Comparison of ENCODE assay signal across 5 fruit fly cellular contexts in genomic region chr3R:15088258-15088657, dm6.
TF ChIP-seq lines count a peak whose summit lies in the region.

No protein-coding gene starts in this region.

- no peak for TF ChIP-seq CTCF in whole organism, embryonic (GFP tag; optimal IDR thresholded peaks at IDR 0.05; lab: Kevin White, UChicago)

TF ChIP-seq in whole organism, adult, 20 proteins besides CTCF, POLR2A, EP300 and RAD21:
- TF ChIP-seq tj (GFP tag; optimal IDR thresholded peaks at IDR 0.05; lab: Kevin White, UChicago) (peak; percentile 82), kay (GFP tag; lab: Kevin White, UChicago; ENCODE audit: borderline replicate concordance) (no peak)

TF ChIP-seq in whole organism, embryonic, 481 proteins besides CTCF, POLR2A, EP300 and RAD21:
- TF ChIP-seq CG13894 (tag; optimal IDR thresholded peaks at IDR 0.05; lab: Kevin White, UChicago) (no peak), ash1 (GFP tag; optimal IDR thresholded peaks at IDR 0.05; lab: Kevin White, UChicago) (no peak), D19B (GFP tag; optimal IDR thresholded peaks at IDR 0.05; lab: Kevin White, UChicago) (peak; percentile 17), lab (GFP tag; optimal IDR thresholded peaks at IDR 0.05; lab: Kevin White, UChicago) (no peak), CG15601 (tag; optimal IDR thresholded peaks at IDR 0.05; lab: Kevin White, UChicago) (peak; percentile 6), Xbp1 (GFP tag; optimal IDR thresholded peaks at IDR 0.05; lab: Kevin White, UChicago) (no peak), pum (GFP tag; optimal IDR thresholded peaks at IDR 0.05; lab: Kevin White, UChicago) (no peak), jing (GFP tag; optimal IDR thresholded peaks at IDR 0.05; lab: Kevin White, UChicago) (no peak), CG17361 (GFP tag; IDR thresholded peaks at IDR 0.05; lab: Robert Waterston, UW) (no peak)

TF ChIP-seq in whole organism, prepupa, 60 proteins besides CTCF, POLR2A, EP300 and RAD21:
- no peak for TF ChIP-seq spab (GFP tag; optimal IDR thresholded peaks at IDR 0.05; lab: Kevin White, UChicago)
- TF ChIP-seq svp (GFP tag; lab: Kevin White, UChicago), result peak; percentile 79
- no peak for TF ChIP-seq CG15336 (GFP tag; IDR thresholded peaks at IDR 0.05; lab: Robert Waterston, UW)

TF ChIP-seq in whole organism, pupa, 21 proteins besides CTCF, POLR2A, EP300 and RAD21:
- TF ChIP-seq CG34367 (tag; optimal IDR thresholded peaks at IDR 0.05; lab: Kevin White, UChicago), result no peak
- no peak for TF ChIP-seq Ets98B (GFP tag; IDR thresholded peaks at IDR 0.05; lab: Robert Waterston, UW)
- no peak for TF ChIP-seq CG10348 (GFP tag; IDR thresholded peaks at IDR 0.05; lab: Robert Waterston, UW)
- TF ChIP-seq Pif1A (GFP tag; optimal IDR thresholded peaks at IDR 0.05; lab: Kevin White, UChicago), result peak; percentile 3
- peak; percentile 78 for TF ChIP-seq EcR (GFP tag; optimal IDR thresholded peaks at IDR 0.05; lab: Kevin White, UChicago)
- TF ChIP-seq CG15710 (tag; optimal IDR thresholded peaks at IDR 0.05; lab: Kevin White, UChicago), result no peak
- TF ChIP-seq Snoo (tag; optimal IDR thresholded peaks at IDR 0.05; lab: Kevin White, UChicago), result no peak
TF ChIP-seq in whole organism, pupa: peak in this region for 2.

TF ChIP-seq in whole organism, wandering third instar larva, 38 proteins besides CTCF, POLR2A, EP300 and RAD21:
- TF ChIP-seq Dfd (GFP tag; optimal IDR thresholded peaks at IDR 0.05; lab: Kevin White, UChicago), result no peak
- TF ChIP-seq Rel (GFP tag; optimal IDR thresholded peaks at IDR 0.05; lab: Kevin White, UChicago), result no peak
- TF ChIP-seq Rel (tag; optimal IDR thresholded peaks at IDR 0.05; lab: Kevin White, UChicago), result peak; percentile 37
